Fruit fly (Drosophila melanogaster) whole organism, embryonic: ENCODE results near the gene CkIIalpha.
A peak's percentile ranks its signal among the peaks of the same experiment; 100 is the strongest.

Experiments
- Antp ChIP-seq: fragments of 200-800 bp; sonication (Bioruptor generic); optimal IDR thresholded peaks from 3 replicates; lab custom pipeline; 2016; ENCODE audit warnings: missing biosample characterization, missing genetic modification characterization
- B-H1 ChIP-seq: fragments of 200-800 bp; sonication (Bioruptor generic); IDR thresholded peaks from 3 replicates; pipeline ENCODE4 v1.3.6; 2022; ENCODE audit warnings: missing biosample characterization, missing genetic modification characterization
- BEAF-32 ChIP-seq: fragments of 200-800 bp; sonication (Bioruptor generic); optimal IDR thresholded peaks from 3 replicates; lab custom pipeline; 2017; ENCODE audit warnings: missing biosample characterization, missing genetic modification characterization, mild to moderate bottlenecking, moderate library complexity, missing genetic modification reagents
- CG10543 ChIP-seq: fragments of 200-800 bp; sonication (Bioruptor generic); optimal IDR thresholded peaks from 3 replicates; lab custom pipeline; 2017; ENCODE audit warnings: missing biosample characterization, mild to moderate bottlenecking, missing genetic modification characterization, moderate library complexity
- CG11695 ChIP-seq: fragments of 200-800 bp; sonication (Bioruptor generic); IDR thresholded peaks from 3 replicates; pipeline ENCODE4 v1.3.6; 2022; ENCODE audit warnings: missing biosample characterization, missing genetic modification characterization
- CG12219 ChIP-seq: fragments of 200-800 bp; sonication (Bioruptor generic); optimal IDR thresholded peaks from 3 replicates; lab custom pipeline; 2018; ENCODE audit warnings: missing biosample characterization, mild to moderate bottlenecking, missing genetic modification characterization
- CG12236 ChIP-seq: fragments of 200-800 bp; sonication (Bioruptor generic); optimal IDR thresholded peaks from 2 replicates; lab custom pipeline; 2016; ENCODE audit warnings: missing biosample characterization, missing genetic modification characterization
- CG12299 ChIP-seq: fragments of 200-800 bp; sonication (Bioruptor generic); optimal IDR thresholded peaks from 2 replicates; lab custom pipeline; 2018; ENCODE audit warnings: missing biosample characterization, mild to moderate bottlenecking, missing genetic modification characterization
- CG14050 ChIP-seq: fragments of 200-800 bp; sonication (Bioruptor generic); IDR thresholded peaks from 3 replicates; pipeline ENCODE4 v1.3.6; 2022; ENCODE audit warnings: missing biosample characterization, missing genetic modification characterization
- CG15514 ChIP-seq: fragments of 200-800 bp; sonication (Bioruptor generic); optimal IDR thresholded peaks from 3 replicates; lab custom pipeline; 2017; ENCODE audit warnings: missing biosample characterization, missing genetic modification characterization, mild to moderate bottlenecking, moderate library complexity, missing genetic modification reagents
- CG16779 ChIP-seq: fragments of 200-800 bp; sonication (Bioruptor generic); IDR thresholded peaks from 2 replicates; pipeline ENCODE4 v1.3.6; 2022; ENCODE audit warnings: missing biosample characterization, missing genetic modification characterization
- CG17802 ChIP-seq: fragments of 200-800 bp; sonication (Bioruptor generic); optimal IDR thresholded peaks from 2 replicates; lab custom pipeline; 2018; ENCODE audit warnings: missing biosample characterization, mild to moderate bottlenecking, missing genetic modification characterization, moderate library complexity
- CG18599 ChIP-seq: fragments of 200-800 bp; sonication (Bioruptor generic); optimal IDR thresholded peaks from 3 replicates; lab custom pipeline; 2017; ENCODE audit warnings: missing biosample characterization, missing genetic modification characterization, mild to moderate bottlenecking, moderate library complexity, missing genetic modification reagents
- CG2120 ChIP-seq: fragments of 200-800 bp; sonication (Bioruptor generic); optimal IDR thresholded peaks from 3 replicates; lab custom pipeline; 2016; ENCODE audit warnings: missing biosample characterization, missing genetic modification characterization
- CG31365 ChIP-seq: fragments of 200-800 bp; sonication (Bioruptor generic); optimal IDR thresholded peaks from 2 replicates; lab custom pipeline; 2018; ENCODE audit warnings: missing biosample characterization, mild to moderate bottlenecking, missing genetic modification characterization
- CG33213 ChIP-seq: fragments of 200-800 bp; sonication (Bioruptor generic); optimal IDR thresholded peaks from 3 replicates; lab custom pipeline; 2016; ENCODE audit warnings: missing biosample characterization, missing genetic modification characterization
- CG3995 ChIP-seq: fragments of 200-800 bp; sonication (Bioruptor generic); optimal IDR thresholded peaks from 3 replicates; lab custom pipeline; 2016; ENCODE audit warnings: missing biosample characterization, missing genetic modification characterization
- CG4820 ChIP-seq: fragments of 200-800 bp; sonication (Bioruptor generic); optimal IDR thresholded peaks from 3 replicates; lab custom pipeline; 2016; ENCODE audit warnings: missing biosample characterization, missing genetic modification characterization
- CG6689 ChIP-seq: fragments of 200-800 bp; sonication (Bioruptor generic); IDR thresholded peaks from 2 replicates; pipeline ENCODE4 v1.3.6; 2022; ENCODE audit warnings: missing biosample characterization, missing genetic modification characterization
- CG7271 ChIP-seq: fragments of 200-800 bp; sonication (Bioruptor generic); optimal IDR thresholded peaks from 2 replicates; lab custom pipeline; 2018; ENCODE audit warnings: missing biosample characterization, mild to moderate bottlenecking, missing genetic modification characterization, moderate library complexity
- CG7963 ChIP-seq: fragments of 200-800 bp; sonication (Bioruptor generic); IDR thresholded peaks from 3 replicates; pipeline ENCODE4 v1.3.6; 2022; ENCODE audit warnings: missing biosample characterization, missing genetic modification characterization; ENCODE audit not compliant: partially characterized antibody
- CG8765 ChIP-seq: fragments of 200-800 bp; sonication (Bioruptor generic); IDR thresholded peaks from 2 replicates; pipeline ENCODE4 v1.3.6; 2022; ENCODE audit warnings: missing biosample characterization, missing genetic modification characterization
- CG9437 ChIP-seq: fragments of 200-800 bp; sonication (Bioruptor generic); optimal IDR thresholded peaks from 2 replicates; lab custom pipeline; 2018; ENCODE audit warnings: missing biosample characterization, mild to moderate bottlenecking, missing genetic modification characterization
- Chrac-16 ChIP-seq: fragments of 200-800 bp; sonication (Bioruptor generic); optimal IDR thresholded peaks from 3 replicates; lab custom pipeline; 2016; ENCODE audit warnings: missing biosample characterization, missing genetic modification characterization
- Dek ChIP-seq: fragments of 200-800 bp; sonication (Bioruptor generic); optimal IDR thresholded peaks from 3 replicates; lab custom pipeline; 2019; ENCODE audit warnings: missing biosample characterization, mild to moderate bottlenecking, missing genetic modification characterization, moderate library complexity
- Dref ChIP-seq: fragments of 200-800 bp; sonication (Bioruptor generic); IDR thresholded peaks from 2 replicates; pipeline ENCODE4 v1.3.6; 2022; ENCODE audit warnings: missing biosample characterization, missing genetic modification characterization
- Ets65A ChIP-seq: fragments of 200-800 bp; sonication (Bioruptor generic); peaks from one replicate; lab custom pipeline; 2016; ENCODE audit warnings: missing biosample characterization, missing genetic modification characterization
- HLHmδ ChIP-seq: fragments of 200-800 bp; sonication (Bioruptor generic); optimal IDR thresholded peaks from 2 replicates; lab custom pipeline; 2018; ENCODE audit warnings: missing biosample characterization, mild to moderate bottlenecking, missing genetic modification characterization, moderate library complexity
- Hr39 ChIP-seq: fragments of >200 bp; optimal IDR thresholded peaks from 2 replicates; lab custom pipeline; 2017
- NC2α ChIP-seq: fragments of 200-800 bp; sonication (Bioruptor generic); optimal IDR thresholded peaks from 2 replicates; lab custom pipeline; 2016; ENCODE audit warnings: missing biosample characterization, missing genetic modification characterization
- Sry-β ChIP-seq: fragments of 200-800 bp; sonication (Bioruptor generic); optimal IDR thresholded peaks from 2 replicates; lab custom pipeline; 2018; ENCODE audit warnings: missing biosample characterization, mild to moderate bottlenecking, missing genetic modification characterization, moderate library complexity
- TFAM ChIP-seq: fragments of 200-800 bp; sonication (Bioruptor generic); optimal IDR thresholded peaks from 2 replicates; lab custom pipeline; 2017; ENCODE audit warnings: missing biosample characterization, missing genetic modification characterization, inconsistent platforms
- ac ChIP-seq: fragments of 200-800 bp; sonication (Bioruptor generic); optimal IDR thresholded peaks from 3 replicates; lab custom pipeline; 2017; ENCODE audit warnings: missing biosample characterization, mild to moderate bottlenecking, missing genetic modification characterization
- cas ChIP-seq: fragments of 200-800 bp; sonication (Bioruptor generic); IDR thresholded peaks from 2 replicates; pipeline ENCODE4 v1.3.6; 2022; ENCODE audit warnings: missing biosample characterization, missing genetic modification characterization
- chinmo ChIP-seq: fragments of 200-800 bp; sonication (Bioruptor generic); IDR thresholded peaks from 4 replicates; pipeline ENCODE4 v1.3.6; 2022; ENCODE audit warnings: missing biosample characterization, missing genetic modification characterization; ENCODE audit not compliant: partially characterized antibody
- dan ChIP-seq: fragments of 200-800 bp; sonication (Bioruptor generic); IDR thresholded peaks from 2 replicates; pipeline ENCODE4 v1.3.6; 2022; ENCODE audit warnings: missing biosample characterization, missing genetic modification characterization
- dmrt99B ChIP-seq: fragments of 200-800 bp; sonication (Bioruptor generic); optimal IDR thresholded peaks from 2 replicates; lab custom pipeline; 2018; ENCODE audit warnings: missing biosample characterization, mild to moderate bottlenecking, missing genetic modification characterization, moderate library complexity
- gfzf ChIP-seq: fragments of 200-800 bp; sonication (Bioruptor generic); optimal IDR thresholded peaks from 2 replicates; lab custom pipeline; 2016; ENCODE audit warnings: missing biosample characterization, mild to moderate bottlenecking, missing genetic modification characterization, moderate library complexity
- gsb ChIP-seq: fragments of 200-800 bp; sonication (Bioruptor generic); IDR thresholded peaks from 2 replicates; pipeline ENCODE4 v1.3.6; 2022; ENCODE audit warnings: missing biosample characterization, missing genetic modification characterization
- knrl ChIP-seq: fragments of 200-800 bp; sonication (Bioruptor generic); IDR thresholded peaks from 3 replicates; pipeline ENCODE4 v1.3.6; 2022; ENCODE audit warnings: missing biosample characterization, missing genetic modification characterization; ENCODE audit not compliant: partially characterized antibody
- lmd ChIP-seq: fragments of 200-800 bp; sonication (Bioruptor generic); IDR thresholded peaks from 2 replicates; pipeline ENCODE4 v1.3.6; 2022; ENCODE audit warnings: missing biosample characterization, missing genetic modification characterization
- maf-S ChIP-seq: fragments of 200-800 bp; sonication (Bioruptor generic); optimal IDR thresholded peaks from 2 replicates; lab custom pipeline; 2016; ENCODE audit warnings: missing biosample characterization, missing genetic modification characterization
- onecut ChIP-seq: fragments of 200-800 bp; sonication (Bioruptor generic); IDR thresholded peaks from 2 replicates; pipeline ENCODE4 v1.3.6; 2022; ENCODE audit warnings: missing biosample characterization, missing genetic modification characterization
- phol ChIP-seq: fragments of 200-800 bp; sonication (Bioruptor generic); optimal IDR thresholded peaks from 3 replicates; lab custom pipeline; 2018; ENCODE audit warnings: missing biosample characterization, mild to moderate bottlenecking, missing genetic modification characterization, moderate library complexity
- psq ChIP-seq: fragments of 200-800 bp; sonication (Bioruptor generic); optimal IDR thresholded peaks from 2 replicates; lab custom pipeline; 2017; ENCODE audit warnings: missing biosample characterization, missing genetic modification characterization
- seq ChIP-seq: fragments of 200-800 bp; sonication (Bioruptor generic); IDR thresholded peaks from 2 replicates; pipeline ENCODE4 v1.3.6; 2022; ENCODE audit warnings: missing biosample characterization, missing genetic modification characterization
- sim ChIP-seq: fragments of 200-800 bp; sonication (Bioruptor generic); IDR thresholded peaks from 2 replicates; pipeline ENCODE4 v1.3.6; 2022; ENCODE audit warnings: missing biosample characterization, missing genetic modification characterization
- stc ChIP-seq: fragments of 200-800 bp; sonication (Bioruptor generic); IDR thresholded peaks from 2 replicates; pipeline ENCODE4 v1.3.6; 2022; ENCODE audit warnings: missing biosample characterization, missing genetic modification characterization
- ttk ChIP-seq: fragments of 200-800 bp; sonication (Bioruptor generic); IDR thresholded peaks from 2 replicates; pipeline ENCODE4 v2.1.2; 2022; ENCODE audit warnings: missing biosample characterization, missing genetic modification characterization
- tup ChIP-seq: fragments of 200-800 bp; sonication (Bioruptor generic); optimal IDR thresholded peaks from 2 replicates; lab custom pipeline; 2016; ENCODE audit warnings: missing biosample characterization, mild to moderate bottlenecking, missing genetic modification characterization, moderate library complexity
- twi ChIP-seq: fragments of 200-800 bp; optimal IDR thresholded peaks from 2 replicates; lab custom pipeline; 2019; ENCODE audit warnings: missing biosample characterization, mild to moderate bottlenecking, missing genetic modification characterization, moderate library complexity
- zen ChIP-seq: fragments of 200-800 bp; sonication (Bioruptor generic); optimal IDR thresholded peaks from 3 replicates; lab custom pipeline; 2018; ENCODE audit warnings: missing biosample characterization, mild to moderate bottlenecking, missing genetic modification characterization, moderate library complexity

The CkIIalpha gene

DNA sequence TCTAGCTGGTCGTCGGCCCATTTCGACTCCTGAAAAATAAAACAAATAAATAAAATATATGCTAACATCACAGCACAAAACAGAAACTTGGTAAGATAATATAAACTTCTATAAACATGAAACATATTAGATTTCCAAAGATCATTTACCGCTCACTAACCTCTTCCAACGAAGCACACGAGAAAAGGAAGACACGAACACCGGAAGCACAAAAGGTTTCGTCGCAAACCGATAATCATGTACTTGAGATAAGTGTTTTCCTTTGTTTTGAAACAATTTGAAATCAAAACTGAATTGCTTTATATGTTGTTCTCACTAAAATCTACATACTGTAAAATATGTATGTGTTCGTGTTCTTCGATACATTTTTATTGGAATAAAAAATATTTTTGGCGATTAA lies 1.6 kb upstream of the CkIIalpha start, which contains the start of gene RpL10 (continued):
- TF ChIP-seq CG14050 (GFP tag; lab: Robert Waterston, UW) (no peak), CG12219 (GFP tag; lab: Kevin White, UChicago) (no peak), lmd (GFP tag; lab: Robert Waterston, UW) (no peak), cas (GFP tag; lab: Robert Waterston, UW) (no peak), NC2α (GFP tag; lab: Kevin White, UChicago) (no peak), onecut (GFP tag; lab: Robert Waterston, UW) (peak; percentile 58), psq (peak; percentile 25), CG12236 (no peak), CG17802 (tag; lab: Kevin White, UChicago) (peak; percentile 97), TFAM (GFP tag; lab: Kevin White, UChicago) (no peak), maf-S (GFP tag; lab: Kevin White, UChicago) (peak; percentile 24), CG18599 (no peak), BEAF-32 (GFP tag; lab: Kevin White, UChicago) (peak; percentile 29), CG9437 (GFP tag; lab: Kevin White, UChicago) (no peak), ttk (GFP tag; lab: Robert Waterston, UW) (no peak), Chrac-16 (GFP tag; lab: Kevin White, UChicago) (no peak), chinmo (GFP tag; lab: Robert Waterston, UW) (no peak), CG10543 (GFP tag; lab: Kevin White, UChicago) (no peak), gfzf (GFP tag; lab: Kevin White, UChicago) (no peak), CG7271 (tag; lab: Kevin White, UChicago) (peak; percentile 48), CG12299 (tag; lab: Kevin White, UChicago) (peak; percentile 39), knrl (GFP tag; lab: Robert Waterston, UW) (no peak; the same call in 2 of the 3 replicates), B-H1 (GFP tag; lab: Robert Waterston, UW) (no peak), phol (tag; lab: Kevin White, UChicago) (peak; percentile 72), Dek (tag; lab: Kevin White, UChicago) (no peak), HLHmδ (GFP tag; lab: Kevin White, UChicago) (peak; percentile 59), tup (no peak), Sry-β (GFP tag; lab: Kevin White, UChicago) (no peak), stc (no peak), zen (peak; percentile 65), CG31365 (tag; lab: Kevin White, UChicago) (no peak), dan (GFP tag; lab: Robert Waterston, UW) (no peak), CG4820 (GFP tag; lab: Kevin White, UChicago) (no peak), Hr39 (lab: Kevin White, UChicago) (no peak), Dref (GFP tag; lab: Robert Waterston, UW) (no peak; the same call in 1 of the 2 replicates), CG8765 (GFP tag; lab: Robert Waterston, UW) (no peak), sim (GFP tag; lab: Robert Waterston, UW) (no peak), CG16779 (GFP tag; lab: Robert Waterston, UW) (no peak), CG15514 (peak; percentile 61), Antp (GFP tag; lab: Kevin White, UChicago) (no peak), gsb (no peak), twi (tag; lab: Kevin White, UChicago) (no peak), dmrt99B (tag; lab: Kevin White, UChicago) (no peak), Ets65A (GFP tag; lab: Kevin White, UChicago) (peak; percentile 95), CG11695 (GFP tag; lab: Robert Waterston, UW) (no peak), ac (GFP tag; lab: Kevin White, UChicago) (no peak), CG2120 (GFP tag; lab: Kevin White, UChicago) (peak; percentile 22), CG6689 (GFP tag; lab: Robert Waterston, UW) (no peak), CG7963 (GFP tag; lab: Robert Waterston, UW) (no peak), CG33213 (peak; percentile 56), CG3995 (GFP tag; lab: Kevin White, UChicago) (peak; percentile 51), seq (GFP tag; lab: Robert Waterston, UW) (no peak)
